Worm (Caenorhabditis elegans) whole organism, L4 larva: ENCODE results near the gene kin-18.

Experiments
- R02D3.7 ChIP-seq: fragments of 150-350 bp; sonication (generic microtip); optimal IDR thresholded peaks from 3 replicates; lab custom pipeline; 2014; ENCODE audit warnings: missing biosample characterization, missing genetic modification characterization
- dve-1 ChIP-seq: sonication (generic microtip); optimal IDR thresholded peaks from 2 replicates; lab custom pipeline; 2017; ENCODE audit warnings: antibody characterized with exemption, mild to moderate bottlenecking, missing genetic modification characterization, missing compliant biosample characterization; ENCODE audit not compliant: insufficient read depth
- lir-3 ChIP-seq: sonication (generic microtip); optimal IDR thresholded peaks from 2 replicates; lab custom pipeline; 2016; ENCODE audit warnings: mild to moderate bottlenecking, missing genetic modification characterization, missing compliant biosample characterization
- mxl-2 ChIP-seq: fragments of 200-800 bp; sonication (Bioruptor generic); conservative IDR thresholded peaks from 2 replicates; pipeline ENCODE4 v1.3.6; 2022; ENCODE audit warnings: missing genetic modification reagents, missing genetic modification characterization, missing compliant biosample characterization
- spr-3 ChIP-seq: fragments of 200-800 bp; sonication (Bioruptor generic); optimal IDR thresholded peaks from 2 replicates; lab custom pipeline; 2018; ENCODE audit warnings: mild to moderate bottlenecking, missing genetic modification characterization, missing compliant biosample characterization

ce11 chrIII:6149467-6150072 lies 31.1 kb downstream of the kin-18 start, which contains the start of the genes wht-7 and Y42G9A.1:
- no peak for TF ChIP-seq mxl-2
- peak; percentile 68 for TF ChIP-seq dve-1 (tag; lab: Kevin White, UChicago)
- TF ChIP-seq spr-3 (GFP tag; lab: Kevin White, UChicago) = no peak
- no peak for TF ChIP-seq lir-3 (tag; lab: Kevin White, UChicago)
- no peak for TF ChIP-seq R02D3.7
